Worm (Caenorhabditis elegans) whole organism, late embryonic: Measurements from ENCODE around the gene K11H3.2.

Experiments
- C08G9.2 ChIP-seq: sonication (generic microtip); optimal IDR thresholded peaks from 2 replicates; lab custom pipeline; 2016; ENCODE audit warnings: mild to moderate bottlenecking, missing genetic modification characterization, moderate library complexity, missing compliant biosample characterization
- K09A11.1 ChIP-seq: sonication (generic microtip); optimal IDR thresholded peaks from 2 replicates; lab custom pipeline; 2017; ENCODE audit warnings: antibody characterized with exemption, mild to moderate bottlenecking, missing genetic modification characterization, missing compliant biosample characterization; ENCODE audit not compliant: insufficient read depth
- Y22D7AL.16 ChIP-seq: sonication (generic microtip); optimal IDR thresholded peaks from 2 replicates; lab custom pipeline; 2016; ENCODE audit warnings: missing genetic modification characterization, missing compliant biosample characterization
- ceh-2 ChIP-seq: sonication (generic microtip); optimal IDR thresholded peaks from 2 replicates; lab custom pipeline; 2016; ENCODE audit warnings: missing genotype, missing genetic modification characterization, missing compliant biosample characterization
- ceh-24 ChIP-seq: sonication (generic microtip); optimal IDR thresholded peaks from 2 replicates; lab custom pipeline; 2016; ENCODE audit warnings: mild to moderate bottlenecking, missing genetic modification characterization, missing compliant biosample characterization
- ceh-30 ChIP-seq: fragments of 150-350 bp; optimal IDR thresholded peaks from 2 replicates; lab custom pipeline; 2014; ENCODE audit warnings: missing biosample characterization, missing genetic modification characterization
- ceh-34 ChIP-seq: sonication (generic microtip); optimal IDR thresholded peaks from 2 replicates; lab custom pipeline; 2016; ENCODE audit warnings: mild to moderate bottlenecking, missing genetic modification characterization, missing compliant biosample characterization
- ceh-45 ChIP-seq: fragments of 200-800 bp; sonication (Bioruptor generic); IDR thresholded peaks from 2 replicates; pipeline ENCODE4 v1.3.6; 2022; ENCODE audit warnings: missing genetic modification reagents, missing genetic modification characterization, missing compliant biosample characterization
- ceh-48 ChIP-seq: sonication (generic microtip); optimal IDR thresholded peaks from 2 replicates; lab custom pipeline; 2016; ENCODE audit warnings: missing genetic modification characterization, inconsistent platforms, missing compliant biosample characterization
- ceh-6 ChIP-seq: fragments of 200-800 bp; sonication (Bioruptor generic); optimal IDR thresholded peaks from 2 replicates; lab custom pipeline; 2018; ENCODE audit warnings: mild to moderate bottlenecking, missing genetic modification characterization, missing compliant biosample characterization
- che-1 ChIP-seq: sonication (generic microtip); optimal IDR thresholded peaks from 2 replicates; lab custom pipeline; 2016; ENCODE audit warnings: mild to moderate bottlenecking, missing genetic modification characterization, missing compliant biosample characterization
- dmd-4 ChIP-seq: sonication (generic microtip); optimal IDR thresholded peaks from 2 replicates; lab custom pipeline; 2016; ENCODE audit warnings: borderline replicate concordance, missing genetic modification characterization, missing compliant biosample characterization
- elt-4 ChIP-seq: sonication (generic microtip); optimal IDR thresholded peaks from 2 replicates; lab custom pipeline; 2016; ENCODE audit warnings: missing genetic modification characterization, missing compliant biosample characterization
- eyg-1 ChIP-seq: sonication (generic microtip); optimal IDR thresholded peaks from 2 replicates; lab custom pipeline; 2016; ENCODE audit warnings: missing genotype, missing genetic modification characterization, missing compliant biosample characterization
- fax-1 ChIP-seq: sonication (generic microtip); optimal IDR thresholded peaks from 2 replicates; lab custom pipeline; 2016; ENCODE audit warnings: missing genotype, missing genetic modification characterization, missing compliant biosample characterization
- fkh-10 ChIP-seq: fragments of 150-350 bp; optimal IDR thresholded peaks from 2 replicates; lab custom pipeline; 2014; ENCODE audit warnings: missing biosample characterization, missing genetic modification reagents, missing genetic modification characterization
- hlh-15 ChIP-seq: sonication (generic microtip); optimal IDR thresholded peaks from 2 replicates; lab custom pipeline; 2016; ENCODE audit warnings: missing genetic modification characterization, missing compliant biosample characterization
- hlh-30 ChIP-seq: sonication (generic microtip); optimal IDR thresholded peaks from 2 replicates; lab custom pipeline; 2017; ENCODE audit warnings: antibody characterized with exemption, missing genetic modification characterization, missing compliant biosample characterization; ENCODE audit not compliant: insufficient read depth
- hlh-8 ChIP-seq: sonication (generic microtip); optimal IDR thresholded peaks from 2 replicates; lab custom pipeline; 2016; ENCODE audit warnings: missing genotype, missing genetic modification characterization, missing compliant biosample characterization
- lim-6 ChIP-seq: sonication (generic microtip); optimal IDR thresholded peaks from 2 replicates; lab custom pipeline; 2016; ENCODE audit warnings: missing genetic modification characterization, missing compliant biosample characterization
- madf-2 ChIP-seq: sonication (generic microtip); optimal IDR thresholded peaks from 2 replicates; lab custom pipeline; 2017; ENCODE audit warnings: missing genetic modification characterization, missing compliant biosample characterization
- mec-3 ChIP-seq: sonication (generic microtip); optimal IDR thresholded peaks from 2 replicates; lab custom pipeline; 2016; ENCODE audit warnings: borderline replicate concordance, missing genetic modification characterization, missing compliant biosample characterization
- nhr-232 ChIP-seq: sonication (generic microtip); optimal IDR thresholded peaks from 2 replicates; lab custom pipeline; 2016; ENCODE audit warnings: missing genetic modification characterization, missing compliant biosample characterization
- odd-2 ChIP-seq: sonication (generic microtip); optimal IDR thresholded peaks from 2 replicates; lab custom pipeline; 2017; ENCODE audit warnings: antibody characterized with exemption, mild to moderate bottlenecking, missing genetic modification characterization, missing compliant biosample characterization
- pag-3 ChIP-seq: sonication (generic microtip); optimal IDR thresholded peaks from 2 replicates; lab custom pipeline; 2016; ENCODE audit warnings: missing compliant biosample characterization, missing genetic modification characterization, borderline replicate concordance
- pha-2 ChIP-seq: sonication (generic microtip); optimal IDR thresholded peaks from 2 replicates; lab custom pipeline; 2017; ENCODE audit warnings: mild to moderate bottlenecking, missing genetic modification characterization, missing compliant biosample characterization
- pros-1 ChIP-seq: fragments of 150-350 bp; optimal IDR thresholded peaks from 2 replicates; lab custom pipeline; 2014; ENCODE audit warnings: missing biosample characterization, missing genetic modification reagents, missing genetic modification characterization
- sdc-2 ChIP-seq: sonication (generic microtip); optimal IDR thresholded peaks from 2 replicates; lab custom pipeline; 2016; ENCODE audit warnings: missing genotype, missing genetic modification characterization, missing compliant biosample characterization
- sox-4 ChIP-seq: sonication (generic microtip); optimal IDR thresholded peaks from 2 replicates; lab custom pipeline; 2017; ENCODE audit warnings: mild to moderate bottlenecking, missing genetic modification characterization, inconsistent platforms, missing compliant biosample characterization
- syd-9 ChIP-seq: sonication (generic microtip); optimal IDR thresholded peaks from 2 replicates; lab custom pipeline; 2016; ENCODE audit warnings: mild to moderate bottlenecking, missing genetic modification characterization, moderate library complexity, missing compliant biosample characterization
- tbx-2 ChIP-seq: sonication (generic microtip); optimal IDR thresholded peaks from 2 replicates; lab custom pipeline; 2016; ENCODE audit warnings: missing genetic modification characterization, missing compliant biosample characterization
- unc-42 ChIP-seq: sonication (generic microtip); optimal IDR thresholded peaks from 2 replicates; lab custom pipeline; 2016; ENCODE audit warnings: missing genotype, missing genetic modification characterization, missing compliant biosample characterization
- unc-86 ChIP-seq: sonication (generic microtip); optimal IDR thresholded peaks from 2 replicates; lab custom pipeline; 2016; ENCODE audit warnings: missing genetic modification characterization, missing compliant biosample characterization
- zip-5 ChIP-seq: sonication (generic microtip); optimal IDR thresholded peaks from 2 replicates; lab custom pipeline; 2016; ENCODE audit warnings: missing genetic modification characterization, missing compliant biosample characterization

The K11H3.2 gene

ce11 chrIII:9878828-9879227 lies 32.6 kb downstream of the K11H3.2 start, which contains the start of gene ZK757.2:
Gene ZK757.2, minus strand, starts transcription at chrIII:9878928.
- TF ChIP-seq ceh-34 (tag; lab: Kevin White, UChicago), result peak; percentile 57
- no peak for TF ChIP-seq pros-1 (tag; lab: Kevin White, UChicago)
- TF ChIP-seq, all 69 proteins: peak for 1

DNA sequence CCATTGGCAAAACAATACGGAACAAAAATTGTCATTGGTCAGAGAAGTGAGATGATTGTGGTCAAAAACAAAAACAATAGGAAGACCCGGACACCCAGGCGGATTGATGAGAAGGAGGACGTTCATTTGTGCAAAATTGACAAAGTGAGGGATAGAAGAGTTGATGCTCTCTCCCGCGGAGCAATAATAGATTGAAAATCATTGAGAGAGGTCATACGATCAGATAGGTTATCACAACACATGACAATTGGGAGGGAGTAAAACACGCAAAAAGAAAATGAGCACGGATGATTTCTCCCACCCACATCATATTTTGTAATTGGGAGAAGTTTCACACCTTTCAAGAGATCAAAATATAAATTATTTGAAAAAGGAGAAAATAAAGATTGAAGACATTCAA lies 39.4 kb downstream of the K11H3.2 start:
- TF ChIP-seq K09A11.1 (tag; lab: Kevin White, UChicago), result no peak
- no peak for TF ChIP-seq lim-6 (tag; lab: Kevin White, UChicago)
- TF ChIP-seq odd-2 (tag; lab: Kevin White, UChicago), result no peak
- no peak for TF ChIP-seq pha-2 (tag; lab: Kevin White, UChicago)
- TF ChIP-seq ceh-24, result no peak
- TF ChIP-seq ceh-2 (tag; lab: Kevin White, UChicago), result no peak
- no peak for TF ChIP-seq pros-1 (tag; lab: Kevin White, UChicago)
- no peak for TF ChIP-seq eyg-1
- TF ChIP-seq elt-4 (tag; lab: Kevin White, UChicago), result no peak
- TF ChIP-seq syd-9 (tag; lab: Kevin White, UChicago), result no peak
- no peak for TF ChIP-seq sox-4 (tag; lab: Kevin White, UChicago)
- no peak for TF ChIP-seq ceh-48 (tag; lab: Kevin White, UChicago)
- TF ChIP-seq C08G9.2 (tag; lab: Kevin White, UChicago), result no peak
- no peak for TF ChIP-seq fkh-10 (GFP tag; lab: Kevin White, UChicago)
- no peak for TF ChIP-seq sdc-2 (tag; lab: Kevin White, UChicago)
- no peak for TF ChIP-seq hlh-15
- TF ChIP-seq mec-3 (tag; lab: Kevin White, UChicago), result no peak
- TF ChIP-seq pag-3 (tag; lab: Kevin White, UChicago), result no peak

DNA sequence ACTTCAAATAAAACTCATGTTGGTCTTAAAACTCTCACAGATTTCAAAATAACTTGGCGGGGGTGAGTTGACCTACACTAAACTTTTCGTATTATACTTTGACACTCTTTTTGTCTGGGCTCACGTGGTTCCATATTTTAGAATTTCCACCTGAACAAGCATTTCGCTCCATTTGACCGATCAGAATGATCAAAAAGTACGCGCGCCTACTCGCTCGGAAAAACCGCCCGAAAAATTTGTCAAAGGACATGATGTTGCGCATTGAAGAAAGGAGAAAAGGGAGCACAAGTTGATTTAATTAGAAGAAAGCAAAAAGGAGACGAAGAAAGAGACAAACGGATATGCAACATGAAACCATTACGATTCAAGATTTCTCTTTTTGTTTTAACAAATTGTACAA lies 40.1 kb downstream of the K11H3.2 start:
- TF ChIP-seq unc-42 (peak; percentile 82), fax-1 (tag; lab: Kevin White, UChicago) (no peak)
- TF ChIP-seq, all 69 proteins: peak for 1

DNA sequence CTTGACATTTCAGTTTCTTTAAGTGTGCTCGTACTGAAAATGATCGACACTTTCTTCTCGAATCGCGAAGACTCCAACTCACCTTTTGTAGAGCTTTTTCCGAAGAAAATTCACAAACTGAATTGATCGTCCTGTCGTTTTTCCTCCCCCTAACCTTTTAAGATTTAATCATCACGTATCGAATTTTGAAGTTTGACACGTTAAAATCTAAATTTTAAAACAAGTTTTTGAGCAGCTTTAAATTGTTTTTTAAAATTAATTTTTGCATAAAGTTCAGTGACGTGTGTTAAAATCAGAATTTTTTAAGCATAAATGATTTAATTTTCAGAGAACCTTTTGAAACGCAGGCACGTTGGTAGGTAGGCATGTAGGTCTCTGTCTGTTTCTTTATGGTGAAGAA lies 45.1 kb downstream of the K11H3.2 start, which contains the start of gene alg-4:
alg-4 (minus strand) TSS at position 101 of the 400 bp plus-strand sequence.
- TF ChIP-seq odd-2 (tag; lab: Kevin White, UChicago), result no peak
- no peak for TF ChIP-seq madf-2 (tag; lab: Kevin White, UChicago)
- no peak for TF ChIP-seq unc-86 (tag; lab: Kevin White, UChicago)
- no peak for TF ChIP-seq ceh-45 (GFP tag; lab: Robert Waterston, UW)
- no peak for TF ChIP-seq ceh-2 (tag; lab: Kevin White, UChicago)
- TF ChIP-seq Y22D7AL.16 (tag; lab: Kevin White, UChicago), result no peak
- no peak for TF ChIP-seq dmd-4 (tag; lab: Kevin White, UChicago)
- no peak for TF ChIP-seq hlh-8
- TF ChIP-seq ceh-30 (tag; lab: Kevin White, UChicago), result no peak
- TF ChIP-seq ceh-24, result no peak
- no peak for TF ChIP-seq elt-4 (tag; lab: Kevin White, UChicago)
- no peak for TF ChIP-seq ceh-6
- TF ChIP-seq syd-9 (tag; lab: Kevin White, UChicago), result no peak
- no peak for TF ChIP-seq K09A11.1 (tag; lab: Kevin White, UChicago)
- TF ChIP-seq nhr-232 (tag; lab: Kevin White, UChicago), result no peak

DNA sequence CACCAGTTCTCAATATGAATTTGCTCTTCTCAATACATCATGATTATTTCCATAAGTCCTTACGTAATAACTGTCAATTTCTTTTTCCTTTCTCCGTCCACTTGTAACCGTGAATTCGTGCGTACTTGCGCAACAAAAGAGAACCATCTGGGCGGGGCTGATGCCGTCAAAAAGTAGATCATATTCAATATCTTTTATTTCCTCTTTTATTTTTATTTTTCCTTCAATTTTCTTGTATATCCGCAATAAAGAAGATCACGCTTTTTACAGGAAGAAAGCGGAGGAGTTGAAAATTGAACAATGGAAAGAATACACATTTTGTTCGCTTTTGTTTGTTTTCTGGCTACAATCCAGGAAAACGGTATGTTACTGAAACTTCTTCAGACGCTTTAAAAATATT lies 46.7 kb downstream of the K11H3.2 start, which contains the start of gene mam-7:
mam-7 (plus strand) TSS at position 301 of the 400 bp plus-strand sequence.
- TF ChIP-seq tbx-2 (tag; lab: Kevin White, UChicago), result no peak
- TF ChIP-seq che-1 (tag; lab: Kevin White, UChicago), result no peak
- no peak for TF ChIP-seq zip-5
- no peak for TF ChIP-seq hlh-15
- TF ChIP-seq eyg-1, result no peak
- no peak for TF ChIP-seq hlh-30 (tag; lab: Kevin White, UChicago)
